Worm (Caenorhabditis elegans): ENCODE data around the gene T01C8.3.
A peak's percentile ranks its signal among the peaks of the same experiment; 100 is the strongest.

T01C8.3 gene

DNA sequence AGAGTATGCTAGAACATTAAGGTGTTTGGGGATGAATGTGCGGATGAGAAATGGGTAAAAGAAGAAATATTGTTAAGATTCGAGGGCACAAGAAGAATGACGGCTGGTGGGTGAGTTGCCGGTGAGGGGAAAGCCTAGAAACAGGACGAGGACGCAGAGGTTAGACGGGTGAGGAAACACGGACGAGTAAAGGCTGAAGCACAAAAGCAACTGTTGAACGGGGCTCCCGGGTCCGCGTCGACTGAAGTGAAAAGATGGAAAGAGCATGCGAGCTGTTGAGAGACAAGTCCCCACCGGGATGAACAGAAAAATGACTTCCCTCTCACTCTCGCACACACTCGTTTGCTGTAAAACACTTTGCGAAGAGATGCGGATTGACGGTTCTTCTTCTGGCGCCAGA lies 29.0 kb upstream of the T01C8.3 start:
- TF ChIP-seq snu-23 (GFP tag; optimal IDR thresholded peaks at IDR 0.05) (peak; percentile 12), lin-14 (GFP tag; optimal IDR thresholded peaks at IDR 0.05) (peak; percentile 76), zag-1 (tag; optimal IDR thresholded peaks at IDR 0.05) (no peak), fkh-8 (tag; optimal IDR thresholded peaks at IDR 0.05) (no peak), rnt-1 (tag; optimal IDR thresholded peaks at IDR 0.05) (peak; percentile 41), tbx-2 (tag; optimal IDR thresholded peaks at IDR 0.05) (no peak), hlh-17 (GFP tag; optimal IDR thresholded peaks at IDR 0.05; ENCODE audit: borderline replicate concordance) (no peak), ces-1 (GFP tag; optimal IDR thresholded peaks at IDR 0.05) (no peak), ceh-8 (GFP tag; optimal IDR thresholded peaks at IDR 0.05) (no peak), ceh-63 (GFP tag; optimal IDR thresholded peaks at IDR 0.05) (no peak), pag-3 (tag; optimal IDR thresholded peaks at IDR 0.05; ENCODE audit: borderline replicate concordance, insufficient read depth) (no peak), nhr-71 (tag; optimal IDR thresholded peaks at IDR 0.05) (peak; percentile 51), sptf-1 (tag; optimal IDR thresholded peaks at IDR 0.05) (no peak), lin-13 (GFP tag; optimal IDR thresholded peaks at IDR 0.05) (no peak)

DNA sequence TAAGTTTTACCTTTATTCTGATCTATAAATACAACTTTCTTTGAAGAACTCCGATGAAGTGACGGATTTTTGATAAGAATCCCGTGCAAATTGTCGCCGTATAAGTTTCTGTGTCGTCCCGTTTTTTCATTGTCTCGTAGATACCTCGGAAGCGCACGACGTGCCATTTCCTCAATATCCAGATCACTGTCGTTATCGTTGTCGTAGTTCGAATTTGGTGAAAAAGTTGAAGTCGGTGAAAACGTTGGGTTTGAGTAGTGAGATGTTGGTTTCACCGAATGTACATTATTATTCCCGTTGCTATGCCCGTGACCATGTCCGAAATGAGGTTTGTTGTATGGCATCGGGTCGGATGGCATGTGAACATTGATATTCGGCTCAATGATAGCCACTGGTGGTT lies 26.7 kb upstream of the T01C8.3 start:
- no peak for TF ChIP-seq ama-1 (optimal IDR thresholded peaks at IDR 0.05)
- TF ChIP-seq efl-1 (optimal IDR thresholded peaks at IDR 0.05), result no peak
- peak in 1 of 2 experiments; percentile 32 for TF ChIP-seq efl-1 (GFP tag; optimal IDR thresholded peaks at IDR 0.05 in 1 of 2)

DNA sequence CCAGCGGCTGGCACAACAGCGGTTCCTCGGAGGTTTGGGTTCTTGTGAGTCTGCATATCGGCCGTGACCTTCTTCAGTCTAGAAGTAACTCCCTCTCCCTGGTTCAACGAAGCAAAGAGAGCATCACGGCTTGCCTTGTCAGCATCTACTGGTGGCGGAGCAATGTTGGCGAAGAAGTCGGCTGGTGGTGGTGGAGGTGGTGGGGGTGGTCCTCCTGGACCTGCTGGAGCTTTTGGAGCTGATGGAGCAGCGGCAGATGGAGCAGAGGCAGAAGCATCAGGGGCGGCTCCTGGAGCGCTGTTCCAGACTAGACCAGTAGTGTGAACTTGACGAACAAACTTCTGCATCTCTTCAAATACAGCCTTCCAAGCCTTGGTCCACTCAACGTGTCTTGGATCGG lies 25.5 kb upstream of the T01C8.3 start:
- no peak for TF ChIP-seq isw-1 (GFP tag; IDR thresholded peaks at IDR 0.05)
- TF ChIP-seq pax-3 (tag; optimal IDR thresholded peaks at IDR 0.05), result no peak
- TF ChIP-seq tlp-1 (tag; optimal IDR thresholded peaks at IDR 0.05), result no peak
- TF ChIP-seq lin-15B (tag; optimal IDR thresholded peaks at IDR 0.05), result no peak
- TF ChIP-seq hlh-4 (tag; optimal IDR thresholded peaks at IDR 0.05), result no peak
- no peak for TF ChIP-seq nhr-237 (tag; optimal IDR thresholded peaks at IDR 0.05)
- no peak for TF ChIP-seq fkh-10 (GFP tag; optimal IDR thresholded peaks at IDR 0.05)
- TF ChIP-seq fos-1 (tag; optimal IDR thresholded peaks at IDR 0.05), result no peak
- TF ChIP-seq ceh-82 (tag; optimal IDR thresholded peaks at IDR 0.05), result no peak
- no peak for TF ChIP-seq nhr-12 (tag; optimal IDR thresholded peaks at IDR 0.05)

DNA sequence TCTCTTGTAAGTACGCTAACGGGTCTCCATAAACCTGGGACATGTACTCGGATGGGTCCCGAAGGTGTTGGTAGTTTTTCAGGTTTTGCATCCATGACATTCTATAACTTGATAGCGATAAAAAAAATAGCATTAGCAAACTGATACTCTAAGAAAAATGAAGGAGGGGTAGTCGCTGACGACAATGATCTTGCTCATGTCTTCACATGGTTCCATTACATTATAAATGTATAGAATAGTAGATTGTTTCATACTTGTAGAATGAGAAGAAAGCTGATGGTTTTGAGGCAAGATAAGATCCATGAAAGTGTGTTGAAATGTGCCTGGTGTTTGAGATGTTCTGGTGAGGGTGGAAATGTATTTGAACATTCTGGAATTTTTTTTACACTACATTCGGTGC lies 24.0 kb upstream of the T01C8.3 start, which contains the start of gene mec-4:
mec-4 (minus strand) TSS at position 101 of the 400 bp plus-strand sequence.
- TF ChIP-seq unc-86 (tag; optimal IDR thresholded peaks at IDR 0.05) (no peak), mef-2 (tag; optimal IDR thresholded peaks at IDR 0.05) (no peak), ceh-82 (tag; optimal IDR thresholded peaks at IDR 0.05) (no peak), lin-15B (tag; optimal IDR thresholded peaks at IDR 0.05) (no peak), hlh-17 (GFP tag; optimal IDR thresholded peaks at IDR 0.05; ENCODE audit: borderline replicate concordance) (no peak), ztf-11 (tag; optimal IDR thresholded peaks at IDR 0.05) (no peak), elt-3 (tag; optimal IDR thresholded peaks at IDR 0.05) (no peak), mab-9 (GFP tag; IDR thresholded peaks at IDR 0.05) (no peak), unc-62 (GFP tag; optimal IDR thresholded peaks at IDR 0.05) (no peak), aly-2 (tag; optimal IDR thresholded peaks at IDR 0.05) (no peak), mep-1 (tag; optimal IDR thresholded peaks at IDR 0.05) (no peak)

DNA sequence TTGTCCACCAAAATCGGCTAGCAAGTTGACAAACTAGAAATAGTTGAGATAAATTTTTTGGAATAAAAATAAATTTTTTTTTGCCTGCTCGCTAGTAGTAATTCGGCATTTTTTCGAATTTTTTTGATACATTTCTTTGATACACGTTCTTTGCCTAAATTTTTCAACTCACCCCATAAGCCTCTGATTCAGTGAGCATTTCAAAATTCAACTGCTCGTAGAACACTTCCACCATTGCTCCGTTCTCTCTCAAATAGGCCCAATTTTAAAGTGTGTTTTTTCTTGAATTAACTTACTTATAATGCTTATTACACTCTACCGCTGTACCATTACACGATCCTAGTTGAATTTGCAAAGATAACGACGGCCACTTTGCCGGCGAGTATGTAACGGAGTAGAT lies 20.5 kb upstream of the T01C8.3 start:
- TF ChIP-seq ama-1 (optimal IDR thresholded peaks at IDR 0.05) (peak; percentile 31), dsc-1 (tag; optimal IDR thresholded peaks at IDR 0.05) (no peak)
